Worm (Caenorhabditis elegans): Measurements from ENCODE around the gene mak-1.

mak-1 gene

ce11 chrII:8742972-8743371, 899 bp upstream of the mak-1 start:
- TF ChIP-seq him-1 (tag; optimal IDR thresholded peaks at IDR 0.05) = no peak
- no peak for TF ChIP-seq dao-5 (tag; optimal IDR thresholded peaks at IDR 0.05)
- no peak for TF ChIP-seq W03F9.2 (tag; optimal IDR thresholded peaks at IDR 0.05)

DNA sequence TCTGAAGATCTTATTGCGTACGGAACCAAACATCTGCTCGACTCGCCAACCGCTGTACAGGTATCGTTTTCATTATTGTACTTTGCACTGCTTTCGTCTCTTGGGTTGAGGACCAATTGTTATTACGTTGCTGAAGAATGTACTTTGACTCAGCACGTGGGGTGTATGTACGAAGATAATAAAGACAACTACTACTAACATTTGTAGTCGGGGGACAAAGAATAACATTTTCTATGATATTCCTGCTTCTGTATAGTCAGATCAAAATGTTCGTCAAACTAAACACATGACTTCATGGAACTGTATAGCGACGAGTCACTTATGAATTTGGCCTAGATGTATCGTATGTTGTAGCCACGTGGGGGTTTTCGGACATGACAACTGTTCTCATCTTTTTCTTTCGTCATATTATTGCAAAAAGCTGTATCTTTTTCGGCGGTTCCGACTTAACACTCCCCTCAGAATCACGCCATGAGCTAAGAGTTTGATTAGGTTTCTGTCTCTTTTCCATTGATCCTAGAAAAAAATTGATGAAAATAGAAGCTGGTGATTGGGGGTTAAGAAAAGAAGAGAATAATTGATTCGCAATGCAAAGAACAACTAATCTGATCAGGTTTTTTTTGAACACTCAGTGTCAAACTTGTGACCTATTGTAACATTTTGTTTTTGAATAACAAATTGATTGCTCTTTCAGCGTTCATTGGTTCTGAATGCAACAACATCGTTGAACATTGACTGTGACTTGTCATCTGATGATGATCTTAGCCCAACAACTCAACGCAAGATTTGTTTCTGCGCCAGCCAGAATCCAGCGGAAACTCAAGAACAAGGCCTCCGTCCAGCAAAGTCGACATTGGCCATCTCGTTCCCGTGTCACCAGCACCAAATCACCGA, 931 bp downstream of the mak-1 start:
- TF ChIP-seq W03F9.2 (tag; optimal IDR thresholded peaks at IDR 0.05) (no peak), dao-5 (tag; optimal IDR thresholded peaks at IDR 0.05) (no peak), him-1 (tag; optimal IDR thresholded peaks at IDR 0.05) (no peak)

- TF ChIP-seq W03F9.2 (tag; optimal IDR thresholded peaks at IDR 0.05) = no peak
- TF ChIP-seq him-1 (tag; optimal IDR thresholded peaks at IDR 0.05) = no peak
Measured at ce11 chrII:8745449-8746297, 1.8 kb downstream of the mak-1 start.

DNA sequence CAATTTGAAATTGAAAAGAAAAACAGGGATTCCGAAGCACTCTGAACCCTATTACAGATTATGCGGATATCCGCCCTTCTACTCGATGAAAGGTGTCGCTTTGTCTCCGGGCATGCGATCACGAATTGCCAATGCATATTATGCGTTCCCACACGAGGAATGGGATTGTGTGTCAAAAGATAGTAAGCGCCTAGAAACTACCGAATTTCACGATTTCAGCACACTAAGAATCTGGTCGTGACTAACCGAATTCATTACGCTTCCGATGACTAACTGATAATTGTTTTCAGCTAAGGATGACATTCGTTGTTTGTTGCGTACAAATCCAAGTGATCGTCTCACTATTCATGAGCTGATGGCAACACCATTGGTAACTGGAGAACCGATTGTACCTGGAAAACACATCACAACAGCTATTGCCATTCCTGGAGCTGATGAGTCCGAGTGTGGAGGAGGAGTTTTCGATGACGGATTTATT, 2.5 kb downstream of the mak-1 start:
- TF ChIP-seq W03F9.2 (tag; optimal IDR thresholded peaks at IDR 0.05) (no peak), him-1 (tag; optimal IDR thresholded peaks at IDR 0.05) (no peak), dao-5 (tag; optimal IDR thresholded peaks at IDR 0.05) (no peak)

DNA sequence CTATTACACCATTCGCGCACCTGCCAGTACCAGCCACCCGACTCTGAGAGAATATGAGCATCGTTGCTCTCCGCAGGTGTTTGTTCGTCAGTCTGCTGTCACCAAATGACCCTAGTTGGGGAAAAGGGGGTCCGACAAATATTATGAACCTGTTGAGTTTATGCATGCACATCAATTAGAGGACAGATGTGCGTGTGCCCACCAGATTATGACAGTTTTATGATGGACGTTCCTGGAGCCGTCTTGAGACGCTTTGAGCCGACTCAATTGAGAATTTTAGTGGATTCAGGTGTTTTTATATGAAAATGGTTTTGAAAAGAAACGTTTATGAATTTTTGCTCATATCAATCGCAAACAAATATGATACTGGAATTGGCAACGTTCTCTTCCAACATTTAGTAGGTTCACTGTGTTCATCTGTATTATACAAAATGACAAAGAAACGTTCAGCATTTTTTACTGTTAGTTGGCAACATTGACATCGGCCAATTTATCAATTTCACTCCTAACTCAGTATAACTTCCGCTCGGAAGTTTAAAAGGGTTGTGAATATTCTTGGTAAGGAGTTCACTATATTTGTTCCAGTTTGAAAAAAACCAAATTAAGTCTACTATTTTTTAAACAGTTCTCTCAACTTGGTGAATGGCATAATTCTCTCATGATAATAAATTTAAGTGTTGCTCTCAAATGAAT, 3.5 kb downstream of the mak-1 start:
- TF ChIP-seq W03F9.2 (tag; optimal IDR thresholded peaks at IDR 0.05) = no peak
- TF ChIP-seq him-1 (tag; optimal IDR thresholded peaks at IDR 0.05) = peak; percentile 2

- TF ChIP-seq him-1 (tag; optimal IDR thresholded peaks at IDR 0.05) (no peak), dao-5 (tag; optimal IDR thresholded peaks at IDR 0.05) (no peak), W03F9.2 (tag; optimal IDR thresholded peaks at IDR 0.05) (no peak)
Measured at ce11 chrII:8747939-8748352, 4.1 kb downstream of the mak-1 start.

ce11 chrII:8748638-8749037, 4.8 kb downstream of the mak-1 start:
- no peak for TF ChIP-seq dao-5 (tag; optimal IDR thresholded peaks at IDR 0.05)
- TF ChIP-seq him-1 (tag; optimal IDR thresholded peaks at IDR 0.05) = no peak
- TF ChIP-seq W03F9.2 (tag; optimal IDR thresholded peaks at IDR 0.05) = no peak

- TF ChIP-seq dao-5 (tag; optimal IDR thresholded peaks at IDR 0.05) (no peak), W03F9.2 (tag; optimal IDR thresholded peaks at IDR 0.05) (no peak), him-1 (tag; optimal IDR thresholded peaks at IDR 0.05) (no peak)
Measured at ce11 chrII:8749084-8749483, 5.2 kb downstream of the mak-1 start.

ce11 chrII:8750056-8750455, 6.2 kb downstream of the mak-1 start:
- TF ChIP-seq him-1 (tag; optimal IDR thresholded peaks at IDR 0.05) (no peak), W03F9.2 (tag; optimal IDR thresholded peaks at IDR 0.05) (no peak), dao-5 (tag; optimal IDR thresholded peaks at IDR 0.05) (no peak)

ce11 chrII:8751042-8751441, 7.2 kb downstream of the mak-1 start:
- TF ChIP-seq dao-5 (tag; optimal IDR thresholded peaks at IDR 0.05) (no peak), him-1 (tag; optimal IDR thresholded peaks at IDR 0.05) (no peak), W03F9.2 (tag; optimal IDR thresholded peaks at IDR 0.05) (no peak)

DNA sequence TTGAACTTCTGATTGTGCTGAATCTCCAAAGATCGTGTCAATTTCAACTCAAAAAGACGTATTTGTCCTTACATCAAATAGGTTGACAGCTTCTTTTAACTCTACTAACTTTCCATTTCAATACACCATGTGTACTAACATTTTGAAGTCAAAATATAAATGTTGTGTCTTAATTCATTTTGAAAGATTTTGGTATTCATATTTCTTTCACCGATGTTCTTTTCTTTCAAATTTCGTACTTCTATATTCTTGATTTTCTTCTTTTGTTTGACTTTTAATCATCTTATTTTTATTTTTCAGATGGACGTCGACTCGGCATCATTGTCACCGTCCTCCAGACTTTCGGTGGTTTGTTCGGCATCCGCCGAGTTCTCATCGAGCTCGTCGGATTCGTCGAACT, 7.8 kb downstream of the mak-1 start, which contains the start of gene atf-2:
Gene atf-2, plus strand, starts transcription at position 301 of the 400 bp plus-strand sequence.
- TF ChIP-seq W03F9.2 (tag; optimal IDR thresholded peaks at IDR 0.05) (no peak), dao-5 (tag; optimal IDR thresholded peaks at IDR 0.05) (no peak), him-1 (tag; optimal IDR thresholded peaks at IDR 0.05) (no peak)

DNA sequence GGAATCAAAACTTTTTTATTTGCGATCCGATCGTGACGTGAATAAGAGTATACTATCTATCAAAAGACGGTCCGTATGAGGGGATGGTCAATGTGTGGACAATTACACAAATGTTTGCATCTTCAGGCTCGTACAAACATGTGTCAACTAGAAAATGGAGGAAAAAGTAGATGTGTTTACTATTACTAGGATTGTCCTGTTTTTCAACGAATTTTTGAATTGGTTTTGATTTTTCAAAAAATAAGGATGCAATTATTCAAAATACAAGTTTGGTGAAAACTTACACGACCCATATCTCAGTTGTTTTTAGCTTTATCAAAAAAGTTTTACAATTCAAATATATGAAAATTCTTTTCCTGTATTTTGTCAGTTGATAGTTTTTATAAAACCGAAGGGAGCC, 11.4 kb downstream of the mak-1 start, which contains the start of gene K08F8.7:
Gene K08F8.7, minus strand, starts transcription at position 101 of the 400 bp plus-strand sequence.
- TF ChIP-seq him-1 (tag; optimal IDR thresholded peaks at IDR 0.05) (no peak), W03F9.2 (tag; optimal IDR thresholded peaks at IDR 0.05) (no peak), dao-5 (tag; optimal IDR thresholded peaks at IDR 0.05) (no peak)

ce11 chrII:8759493-8759892, 15.6 kb downstream of the mak-1 start, which contains the start of gene fut-1:
TSS of gene fut-1 (minus strand) at chrII:8759593.
- no peak for TF ChIP-seq dao-5 (tag; optimal IDR thresholded peaks at IDR 0.05)
- TF ChIP-seq him-1 (tag; optimal IDR thresholded peaks at IDR 0.05) = no peak
- TF ChIP-seq W03F9.2 (tag; optimal IDR thresholded peaks at IDR 0.05) = no peak
